Fruit fly (Drosophila melanogaster) whole organism: ENCODE results near the gene Marcal1.

Experiments
- CG8478 ChIP-seq: fragments of >200 bp; optimal IDR thresholded peaks from 2 replicates; lab custom pipeline; 2018; ENCODE audit warnings: inconsistent platforms
- Dll ChIP-seq: fragments of >200 bp; optimal IDR thresholded peaks from 2 replicates; lab custom pipeline; 2017
- EcR ChIP-seq, 2 experiments: fragments of >200 bp; optimal IDR thresholded peaks; 2 replicates each; lab custom pipeline; 2017; ENCODE audit warnings: missing biosample characterization in 2 of 2, missing genetic modification characterization in 2 of 2, missing genetic modification reagents in 2 of 2
- pan ChIP-seq: fragments of >200 bp; optimal IDR thresholded peaks from 2 replicates; lab custom pipeline; 2017
- psq ChIP-seq: fragments of >200 bp; optimal IDR thresholded peaks from 2 replicates; lab custom pipeline; 2017
- usp ChIP-seq: fragments of >200 bp; optimal IDR thresholded peaks from 2 replicates; lab custom pipeline; 2017; ENCODE audit warnings: missing biosample characterization, missing genetic modification characterization, mixed read lengths

Marcal1 gene

DNA sequence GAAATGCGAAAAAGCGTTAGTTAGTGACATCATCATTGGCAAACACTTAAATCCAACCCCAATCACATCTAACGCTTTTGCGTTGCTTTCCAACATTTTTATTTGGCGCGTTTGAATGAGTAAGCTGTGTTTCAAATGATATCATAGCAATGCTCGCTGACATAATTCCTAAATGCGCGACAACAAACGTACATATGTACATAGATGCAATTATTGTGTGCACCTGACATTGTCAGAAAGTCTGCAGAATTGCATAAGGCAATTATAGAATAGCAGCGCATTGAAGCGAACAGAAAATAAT lies 42.9 kb downstream of the Marcal1 start:
- no peak for TF ChIP-seq Dll (lab: Kevin White, UChicago)
- no peak for TF ChIP-seq pan (lab: Kevin White, UChicago)
- no peak for TF ChIP-seq EcR (GFP tag; optimal IDR thresholded peaks at IDR 0.05; lab: Kevin White, UChicago)
- no peak for TF ChIP-seq usp (GFP tag; lab: Kevin White, UChicago)

DNA sequence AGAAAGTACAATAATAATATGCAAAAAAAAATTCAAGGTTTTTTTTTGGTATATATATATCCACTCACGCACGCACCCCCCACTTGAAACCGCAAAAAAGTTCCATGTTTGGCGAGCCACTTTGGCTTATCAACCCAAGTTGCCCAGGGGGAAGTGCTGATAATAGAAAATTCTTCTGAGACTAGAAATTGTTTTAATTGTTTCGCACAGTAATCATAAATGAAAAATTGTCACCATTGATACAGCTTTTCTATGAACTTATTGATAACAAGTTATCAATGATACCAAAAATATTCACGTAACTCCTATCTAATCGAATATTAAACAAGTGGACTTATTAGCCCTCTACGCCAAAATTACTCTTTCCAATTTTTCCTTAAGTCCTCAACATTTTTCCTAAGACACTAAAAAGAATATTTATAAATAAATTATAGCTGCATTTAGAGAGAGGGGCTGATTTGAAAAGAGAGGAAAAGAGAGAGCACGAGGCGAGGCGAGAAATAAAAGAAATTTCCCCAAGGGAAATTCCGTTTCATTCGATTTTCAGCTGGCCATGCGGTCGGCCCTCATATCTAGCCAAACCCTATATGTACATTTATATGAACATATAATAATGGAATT lies 43.4 kb downstream of the Marcal1 start:
- TF ChIP-seq usp (GFP tag; lab: Kevin White, UChicago) = no peak
- no peak for TF ChIP-seq EcR (GFP tag; optimal IDR thresholded peaks at IDR 0.05; lab: Kevin White, UChicago)
- no peak for TF ChIP-seq Dll (lab: Kevin White, UChicago)
- TF ChIP-seq CG8478 (lab: Kevin White, UChicago) = no peak
- no peak for TF ChIP-seq psq (lab: Kevin White, UChicago)
- TF ChIP-seq pan (lab: Kevin White, UChicago) = no peak

DNA sequence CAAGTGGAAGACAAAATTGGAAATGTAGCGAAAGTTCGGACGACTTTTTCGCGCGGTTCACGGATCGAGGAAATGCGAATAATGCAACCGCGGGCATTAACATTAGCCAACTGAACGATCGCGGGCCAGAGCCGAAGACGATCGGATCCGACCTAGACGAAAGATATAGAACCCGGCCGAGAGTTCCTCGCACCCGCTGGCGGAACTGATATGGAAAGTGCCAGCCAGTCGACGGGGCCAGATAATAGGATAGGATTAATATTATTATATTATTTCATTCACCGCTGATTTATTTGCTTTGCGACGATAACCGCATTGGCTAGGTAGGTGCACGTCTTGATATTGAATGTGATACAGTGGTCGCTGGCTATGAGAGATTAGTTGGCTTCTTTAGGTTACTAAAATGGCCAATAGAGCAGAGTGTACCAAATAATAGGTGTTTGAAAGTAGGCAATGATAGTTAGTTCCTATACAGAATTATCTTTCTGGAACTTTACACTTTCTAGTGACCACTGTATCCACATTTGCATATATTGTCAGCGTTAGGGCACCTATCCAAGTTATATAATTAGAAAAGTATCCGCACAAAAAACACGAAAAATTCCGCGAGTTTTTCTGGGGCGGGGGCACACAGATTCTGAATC lies 44.2 kb downstream of the Marcal1 start:
- TF ChIP-seq psq (lab: Kevin White, UChicago) (no peak), CG8478 (lab: Kevin White, UChicago) (no peak), EcR (GFP tag; optimal IDR thresholded peaks at IDR 0.05; lab: Kevin White, UChicago) (peak in 1 of 2 experiments; percentile 27)

DNA sequence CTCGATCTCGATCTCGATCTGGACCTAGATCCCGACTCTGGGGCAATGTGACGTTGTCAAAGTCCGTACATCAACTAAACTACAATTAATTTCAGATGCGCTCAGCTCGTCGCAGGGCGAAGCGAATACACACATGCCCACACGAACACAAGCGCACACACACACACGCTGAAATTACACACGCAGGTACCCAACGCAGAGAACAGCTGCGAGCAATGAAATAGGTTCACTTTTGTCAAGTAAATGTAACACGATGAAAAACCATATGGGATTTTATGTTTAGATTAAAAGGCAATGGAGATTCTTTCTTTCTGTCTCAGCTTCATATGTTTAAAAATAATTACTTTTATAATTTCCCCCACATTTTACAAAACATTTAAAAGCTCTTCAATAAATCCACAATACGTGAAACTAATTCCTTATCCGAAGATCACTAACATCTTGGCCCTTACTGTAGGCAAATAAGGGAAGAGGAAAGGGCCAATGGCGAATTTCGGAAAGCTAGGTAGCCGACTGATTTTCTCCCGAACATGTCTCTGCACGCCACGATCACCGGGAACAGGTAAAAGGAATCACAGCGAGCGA lies 45.1 kb downstream of the Marcal1 start:
- TF ChIP-seq psq (lab: Kevin White, UChicago) (no peak), CG8478 (lab: Kevin White, UChicago) (no peak), EcR (GFP tag; optimal IDR thresholded peaks at IDR 0.05; lab: Kevin White, UChicago) (no peak), Dll (lab: Kevin White, UChicago) (no peak), pan (lab: Kevin White, UChicago) (no peak), usp (GFP tag; lab: Kevin White, UChicago) (no peak)

DNA sequence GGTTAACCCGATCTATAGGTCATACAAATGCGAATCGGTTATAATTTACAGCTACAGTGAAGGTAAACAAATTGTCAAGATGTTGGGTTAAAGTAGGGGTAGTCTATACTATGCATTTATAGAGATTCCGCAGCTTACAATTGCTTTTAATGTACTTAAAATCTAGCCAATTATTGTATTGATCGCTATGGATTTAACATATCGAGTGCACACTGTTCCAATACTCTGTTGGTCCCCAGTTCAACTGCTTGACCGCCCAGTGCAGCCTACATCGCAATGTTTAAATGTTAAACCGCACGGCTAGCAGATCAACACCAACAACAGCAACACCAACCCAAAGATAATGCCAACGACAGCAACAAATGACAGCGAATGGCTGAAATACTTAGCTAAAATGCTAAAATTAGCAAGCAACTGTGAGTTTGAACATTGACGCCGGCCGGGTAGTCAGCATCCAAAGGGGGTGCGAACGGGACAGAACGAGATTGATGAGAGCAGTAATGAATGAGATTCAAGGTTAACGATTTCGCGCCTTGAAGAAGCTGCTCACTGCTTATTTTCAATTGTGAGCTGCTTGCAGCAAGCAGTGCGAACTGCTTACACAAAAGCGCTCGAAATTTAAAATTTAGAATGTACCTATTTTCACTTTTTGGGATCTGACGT lies 45.7 kb downstream of the Marcal1 start:
- peak; percentile 1 for TF ChIP-seq CG8478 (lab: Kevin White, UChicago)
- TF ChIP-seq Dll (lab: Kevin White, UChicago) = no peak

DNA sequence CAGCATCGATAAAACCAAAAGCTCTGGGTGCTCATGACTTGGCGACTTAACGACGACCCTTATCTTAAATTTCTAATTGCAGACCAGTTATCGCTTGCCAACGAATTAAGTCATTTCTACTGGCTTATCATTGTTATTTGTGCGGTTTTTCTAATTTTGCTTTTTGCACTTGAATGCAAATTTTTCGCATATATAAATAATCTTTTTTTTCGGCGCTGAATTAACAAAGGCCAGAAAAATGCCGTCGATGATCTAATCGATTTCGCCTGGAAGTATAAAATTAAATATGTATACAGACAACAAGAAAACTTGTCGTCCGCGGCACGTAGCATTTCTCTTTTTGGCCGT lies 46.2 kb downstream of the Marcal1 start:
- no peak for TF ChIP-seq pan (lab: Kevin White, UChicago)
- no peak for TF ChIP-seq usp (GFP tag; lab: Kevin White, UChicago)
- no peak for TF ChIP-seq CG8478 (lab: Kevin White, UChicago)
- no peak for TF ChIP-seq psq (lab: Kevin White, UChicago)
- TF ChIP-seq EcR (GFP tag; optimal IDR thresholded peaks at IDR 0.05; lab: Kevin White, UChicago) = no peak

DNA sequence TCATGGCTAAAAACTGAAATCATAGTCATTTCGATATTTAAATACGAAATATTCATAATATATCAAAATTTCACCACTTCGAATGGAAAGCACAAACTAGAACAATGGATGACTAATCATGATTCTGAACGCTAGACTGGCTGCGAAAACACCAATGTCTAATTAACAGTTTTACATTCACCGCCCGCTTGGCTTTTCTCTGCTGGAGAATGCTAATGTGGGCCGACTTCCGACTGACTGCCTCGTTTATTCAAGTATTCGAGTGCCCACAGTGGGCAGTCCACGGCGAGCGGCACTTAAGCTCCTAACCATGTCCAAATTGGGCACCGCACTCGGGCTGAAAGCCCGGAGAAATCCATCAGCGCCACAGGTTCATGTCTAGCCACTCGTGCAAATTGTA lies 46.7 kb downstream of the Marcal1 start:
- TF ChIP-seq Dll (lab: Kevin White, UChicago) = no peak
- no peak for TF ChIP-seq psq (lab: Kevin White, UChicago)
- TF ChIP-seq usp (GFP tag; lab: Kevin White, UChicago) = no peak
- TF ChIP-seq pan (lab: Kevin White, UChicago) = no peak
- no peak for TF ChIP-seq CG8478 (lab: Kevin White, UChicago)
- TF ChIP-seq EcR (GFP tag; optimal IDR thresholded peaks at IDR 0.05; lab: Kevin White, UChicago) = no peak

DNA sequence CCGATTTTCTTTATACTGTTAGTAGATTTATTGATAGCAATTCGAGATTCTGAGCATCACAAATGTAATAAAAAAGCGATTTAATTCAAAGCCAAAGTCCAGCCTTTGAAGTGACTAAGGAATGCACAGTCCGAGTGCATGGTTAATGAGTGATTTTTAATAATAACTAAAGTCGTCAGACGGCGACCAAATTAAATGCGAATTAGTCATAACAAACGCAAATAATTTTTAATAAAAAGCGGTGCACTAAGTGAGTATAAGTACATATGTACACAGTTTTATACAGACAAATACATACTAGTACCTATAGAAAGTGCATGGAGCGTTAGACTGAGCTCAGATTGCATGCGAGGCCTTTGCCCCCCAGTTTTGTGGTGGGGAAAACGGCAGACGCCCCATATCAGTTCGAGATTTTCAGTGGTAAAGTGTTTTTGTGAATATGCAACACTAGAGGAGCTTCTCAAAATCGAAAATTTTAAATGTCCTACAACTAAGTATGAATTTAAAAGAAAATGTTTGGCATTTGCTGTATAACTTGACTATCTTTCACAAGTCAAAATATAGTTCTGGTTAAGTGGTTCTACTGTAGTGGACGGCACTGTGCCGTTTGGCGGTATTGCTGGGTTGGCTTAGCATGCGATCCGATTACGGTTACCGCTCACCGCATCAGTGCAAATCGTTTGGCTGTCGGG lies 47.5 kb downstream of the Marcal1 start:
- TF ChIP-seq Dll (lab: Kevin White, UChicago) (no peak), usp (GFP tag; lab: Kevin White, UChicago) (no peak), pan (lab: Kevin White, UChicago) (no peak), psq (lab: Kevin White, UChicago) (no peak), EcR (GFP tag; optimal IDR thresholded peaks at IDR 0.05; lab: Kevin White, UChicago) (peak in 1 of 2 experiments; percentile 32), CG8478 (lab: Kevin White, UChicago) (no peak)

DNA sequence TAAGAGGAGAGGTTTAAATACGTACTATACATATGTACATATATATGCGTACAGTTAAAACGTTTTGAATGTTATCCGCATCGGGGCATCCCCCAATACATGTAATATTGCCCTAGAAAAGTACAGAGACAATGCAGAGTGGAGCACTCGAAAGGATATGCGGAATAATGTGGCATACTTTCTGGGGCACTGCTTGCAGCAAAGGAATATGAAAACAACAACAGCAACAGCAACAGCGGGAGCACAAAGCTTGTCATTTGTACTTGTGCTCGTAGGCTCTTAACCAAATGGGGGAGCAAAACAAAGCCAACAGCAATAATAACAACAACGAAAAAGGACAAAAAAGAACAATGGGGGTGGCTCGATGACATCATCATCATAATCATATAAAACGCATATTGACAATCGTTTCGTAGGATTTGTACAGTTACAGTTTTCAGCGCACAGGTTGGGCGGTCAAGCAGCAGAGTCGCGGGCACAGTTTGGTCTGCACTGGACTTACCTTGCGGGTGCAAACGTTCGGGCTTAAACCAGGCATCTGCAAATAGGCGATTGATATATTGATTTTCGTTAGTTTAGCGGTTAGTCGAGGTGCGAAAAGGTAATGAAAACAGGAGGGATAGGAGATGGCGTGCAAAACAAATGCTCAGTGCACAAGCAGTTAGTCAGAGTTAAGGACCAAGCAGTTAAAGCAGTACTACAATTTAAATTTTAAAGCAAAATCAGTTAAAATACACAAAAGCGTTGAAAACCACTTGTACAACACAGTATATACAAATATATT lies 48.6 kb downstream of the Marcal1 start:
- no peak for TF ChIP-seq Dll (lab: Kevin White, UChicago)
- TF ChIP-seq EcR (GFP tag; optimal IDR thresholded peaks at IDR 0.05; lab: Kevin White, UChicago) = no peak

DNA sequence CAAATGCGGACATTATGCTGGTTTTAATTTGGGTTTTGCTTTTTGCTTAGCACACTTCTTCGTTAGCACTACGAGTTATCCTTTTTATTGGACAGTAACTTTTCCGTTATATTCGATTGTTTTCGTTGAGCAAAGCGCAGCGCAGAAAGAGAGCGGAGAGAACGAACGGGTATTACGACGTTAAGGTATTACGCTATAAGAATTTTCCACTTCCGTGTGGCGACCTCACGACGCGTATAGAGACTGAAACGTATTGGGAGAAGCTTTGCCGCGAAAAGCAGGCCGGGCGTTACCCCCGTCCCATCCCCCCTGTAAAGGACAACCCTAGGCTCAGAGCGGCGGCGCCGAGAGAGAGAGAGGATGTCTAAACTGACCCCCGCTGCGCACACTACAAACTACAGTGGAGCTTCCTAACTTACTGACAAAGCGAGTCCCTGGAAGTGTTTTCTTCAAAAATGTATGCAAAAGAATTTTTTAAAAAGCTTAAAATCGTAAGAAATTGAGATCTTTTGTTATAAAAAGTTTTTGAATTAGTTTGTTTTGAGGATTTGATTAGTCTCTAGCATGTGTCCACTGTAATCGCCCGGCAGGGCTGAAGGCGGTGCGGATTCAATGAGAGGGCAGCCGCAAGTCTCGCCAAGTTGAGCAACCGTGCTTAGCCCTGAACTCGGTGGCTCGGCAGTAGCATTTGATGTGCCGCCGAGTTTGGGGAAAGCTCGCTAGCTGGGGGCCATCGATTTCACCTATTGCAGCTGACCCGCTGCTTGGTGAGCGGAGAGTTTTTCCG lies 49.6 kb downstream of the Marcal1 start:
- peak; percentile 65 for TF ChIP-seq pan (lab: Kevin White, UChicago)
- no peak for TF ChIP-seq psq (lab: Kevin White, UChicago)

DNA sequence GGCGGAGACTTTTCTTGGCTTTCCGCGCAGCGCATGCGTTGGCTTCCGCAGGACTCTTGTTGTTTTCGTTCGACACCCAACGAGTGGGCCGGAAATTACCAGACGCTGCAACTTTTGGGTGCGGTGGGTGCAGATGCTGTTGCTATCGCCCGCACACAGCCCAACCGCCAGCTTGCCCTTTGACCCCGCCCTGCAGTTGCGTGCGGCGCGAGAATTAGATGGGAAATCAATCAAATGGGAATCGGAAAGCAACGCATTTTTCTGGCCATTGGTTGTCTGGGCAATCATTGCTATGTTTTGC lies 50.1 kb downstream of the Marcal1 start:
- TF ChIP-seq usp (GFP tag; lab: Kevin White, UChicago) (no peak), CG8478 (lab: Kevin White, UChicago) (no peak), pan (lab: Kevin White, UChicago) (no peak), EcR (GFP tag; optimal IDR thresholded peaks at IDR 0.05; lab: Kevin White, UChicago) (no peak), Dll (lab: Kevin White, UChicago) (no peak), psq (lab: Kevin White, UChicago) (no peak)
